Worm (Caenorhabditis elegans) whole organism, L1 larva: ENCODE measurements around the gene ZC178.2.

ENCODE experiments used
- C04F5.9 ChIP-seq: sonication (generic microtip); optimal IDR thresholded peaks from 2 replicates; lab custom pipeline; 2016; ENCODE audit warnings: missing genetic modification characterization, missing compliant biosample characterization
- C34B4.2 ChIP-seq: sonication (generic microtip); optimal IDR thresholded peaks from 2 replicates; lab custom pipeline; 2017; ENCODE audit warnings: mild to moderate bottlenecking, missing genetic modification characterization, missing compliant biosample characterization
- F16B12.6 ChIP-seq: fragments of 150-350 bp; optimal IDR thresholded peaks from 2 replicates; lab custom pipeline; 2014; ENCODE audit warnings: missing biosample characterization, missing genetic modification characterization
- ama-1 ChIP-seq: fragments of 150-350 bp; optimal IDR thresholded peaks from 2 replicates; lab custom pipeline; 2014
- blmp-1 ChIP-seq: fragments of 150-350 bp; optimal IDR thresholded peaks from 2 replicates; lab custom pipeline; 2014; ENCODE audit warnings: missing biosample characterization, missing genetic modification characterization
- ceh-8 ChIP-seq: fragments of 200-800 bp; sonication (Bioruptor generic); optimal IDR thresholded peaks from 2 replicates; lab custom pipeline; 2018; ENCODE audit warnings: mild to moderate bottlenecking, missing genetic modification characterization, moderate library complexity, missing compliant biosample characterization
- dpl-1 ChIP-seq, 3 experiments: fragments of 150-350 bp in 2 of 3; sonication (generic microtip) in 1 of 3; optimal IDR thresholded peaks; 2 replicates each; lab custom pipeline; 2014 to 2017; ENCODE audit warnings: missing biosample characterization in 3 of 3, missing genetic modification characterization in 3 of 3, missing genetic modification reagents in 3 of 3
- dsc-1 ChIP-seq: sonication (generic microtip); optimal IDR thresholded peaks from 2 replicates; lab custom pipeline; 2016; ENCODE audit warnings: mild to moderate bottlenecking, missing genetic modification characterization, missing compliant biosample characterization
- efl-1 ChIP-seq, 4 experiments: fragments of 150-350 bp; optimal IDR thresholded peaks in 3 of 4; peaks in 1 of 4; 1 replicate in 1 of 4; 2 replicates in 3 of 4; lab custom pipeline; 2014; ENCODE audit warnings: missing biosample characterization in 2 of 4, missing genetic modification characterization in 2 of 4, missing genetic modification reagents in 2 of 4
- efl-3 ChIP-seq: fragments of 200-800 bp; sonication (Bioruptor generic); optimal IDR thresholded peaks from 2 replicates; lab custom pipeline; 2018; ENCODE audit warnings: mild to moderate bottlenecking, missing genetic modification characterization, missing compliant biosample characterization
- elt-2 ChIP-seq: sonication (generic microtip); optimal IDR thresholded peaks from 2 replicates; lab custom pipeline; 2016; ENCODE audit warnings: missing genetic modification characterization, mild to moderate bottlenecking, inconsistent platforms, missing compliant biosample characterization, missing genetic modification reagents
- ets-5 ChIP-seq: fragments of 200-800 bp; sonication (Bioruptor generic); IDR thresholded peaks from 2 replicates; pipeline ENCODE4 v1.3.6; 2022; ENCODE audit warnings: missing genetic modification characterization, missing compliant biosample characterization
- fkh-8 ChIP-seq: sonication (generic microtip); optimal IDR thresholded peaks from 2 replicates; lab custom pipeline; 2016; ENCODE audit warnings: mild to moderate bottlenecking, missing genetic modification characterization, missing compliant biosample characterization
- isw-1 ChIP-seq: fragments of 200-800 bp; sonication (Bioruptor generic); IDR thresholded peaks from 2 replicates; pipeline ENCODE4 v1.3.6; 2022; ENCODE audit warnings: missing genetic modification characterization, missing compliant biosample characterization
- lin-13 ChIP-seq: fragments of 150-350 bp; optimal IDR thresholded peaks from 2 replicates; lab custom pipeline; 2014; ENCODE audit warnings: missing biosample characterization, missing genetic modification reagents, missing genetic modification characterization
- lin-14 ChIP-seq: fragments of 200-800 bp; sonication (Bioruptor generic); optimal IDR thresholded peaks from 2 replicates; lab custom pipeline; 2018; ENCODE audit warnings: mild to moderate bottlenecking, missing genetic modification characterization, moderate library complexity, missing compliant biosample characterization
- lin-35 ChIP-seq, 2 experiments: fragments of 150-350 bp; optimal IDR thresholded peaks; 2 replicates each; lab custom pipeline; 2014; ENCODE audit warnings: missing biosample characterization in 2 of 2, missing genetic modification characterization in 2 of 2, missing genetic modification reagents in 2 of 2
- mdl-1 ChIP-seq, 2 experiments: fragments of 150-350 bp; optimal IDR thresholded peaks; 2 replicates each; lab custom pipeline; 2014 to 2017; ENCODE audit warnings: missing biosample characterization in 2 of 2, missing genetic modification characterization in 2 of 2, inconsistent platforms in 1 of 2
- mep-1 ChIP-seq: fragments of 150-350 bp; optimal IDR thresholded peaks from 2 replicates; lab custom pipeline; 2014; ENCODE audit warnings: missing biosample characterization, missing genetic modification characterization
- nhr-12 ChIP-seq: sonication (generic microtip); optimal IDR thresholded peaks from 2 replicates; lab custom pipeline; 2017; ENCODE audit warnings: missing biosample characterization, missing genetic modification characterization
- nhr-28 ChIP-seq: fragments of 150-350 bp; optimal IDR thresholded peaks from 2 replicates; lab custom pipeline; 2014; ENCODE audit warnings: missing biosample characterization, missing genetic modification characterization
- nhr-47 ChIP-seq: sonication (generic microtip); optimal IDR thresholded peaks from 2 replicates; lab custom pipeline; 2016; ENCODE audit warnings: mild to moderate bottlenecking, missing genetic modification characterization, moderate library complexity, missing compliant biosample characterization
- nhr-71 ChIP-seq: sonication (generic microtip); optimal IDR thresholded peaks from 2 replicates; lab custom pipeline; 2016; ENCODE audit warnings: mild to moderate bottlenecking, missing genetic modification characterization, moderate library complexity, missing compliant biosample characterization
- nhr-76 ChIP-seq: sonication (generic microtip); optimal IDR thresholded peaks from 2 replicates; lab custom pipeline; 2017; ENCODE audit warnings: missing biosample characterization, missing genetic modification characterization
- nhr-90 ChIP-seq: sonication (generic microtip); optimal IDR thresholded peaks from 2 replicates; lab custom pipeline; 2016; ENCODE audit warnings: mild to moderate bottlenecking, missing genetic modification characterization, missing compliant biosample characterization; ENCODE audit not compliant: poor library complexity
- pag-3 ChIP-seq: sonication (generic microtip); optimal IDR thresholded peaks from 2 replicates; lab custom pipeline; 2017; ENCODE audit warnings: missing genetic modification characterization, mild to moderate bottlenecking, missing compliant biosample characterization, antibody characterized with exemption, borderline replicate concordance; ENCODE audit not compliant: insufficient read depth
- pax-3 ChIP-seq: fragments of 200-800 bp; sonication (Bioruptor generic); optimal IDR thresholded peaks from 2 replicates; lab custom pipeline; 2018; ENCODE audit warnings: mild to moderate bottlenecking, missing genetic modification characterization, moderate library complexity, missing compliant biosample characterization
- pqm-1 ChIP-seq: sonication (generic microtip); optimal IDR thresholded peaks from 3 replicates; lab custom pipeline; 2017; ENCODE audit warnings: missing biosample characterization, missing genetic modification characterization
- snpc-4 ChIP-seq: fragments of 150-350 bp; optimal IDR thresholded peaks from 2 replicates; lab custom pipeline; 2014; ENCODE audit warnings: missing biosample characterization, missing genetic modification characterization
- sox-4 ChIP-seq: sonication (generic microtip); optimal IDR thresholded peaks from 2 replicates; lab custom pipeline; 2016; ENCODE audit warnings: missing genetic modification characterization, missing compliant biosample characterization
- sptf-1 ChIP-seq: fragments of 150-350 bp; optimal IDR thresholded peaks from 2 replicates; lab custom pipeline; 2014; ENCODE audit warnings: missing biosample characterization, missing genetic modification characterization
- tlp-1 ChIP-seq: fragments of 150-350 bp; optimal IDR thresholded peaks from 2 replicates; lab custom pipeline; 2014; ENCODE audit warnings: missing biosample characterization, missing genetic modification characterization
- unc-62 ChIP-seq: fragments of 150-350 bp; optimal IDR thresholded peaks from 2 replicates; lab custom pipeline; 2014; ENCODE audit warnings: missing biosample characterization, missing genetic modification reagents, missing genetic modification characterization
- unc-86 ChIP-seq: sonication (generic microtip); optimal IDR thresholded peaks from 2 replicates; lab custom pipeline; 2016; ENCODE audit warnings: missing genetic modification characterization, missing compliant biosample characterization
- vab-15 ChIP-seq: sonication (generic microtip); optimal IDR thresholded peaks from 2 replicates; lab custom pipeline; 2017; ENCODE audit warnings: missing genotype, mild to moderate bottlenecking, missing genetic modification characterization, missing compliant biosample characterization
- zag-1 ChIP-seq: fragments of 150-350 bp; optimal IDR thresholded peaks from 2 replicates; lab custom pipeline; 2014; ENCODE audit warnings: missing biosample characterization, missing genetic modification characterization

ZC178.2 gene

ce11 chrV:8682719-8683118, 29.1 kb downstream of the ZC178.2 start, which contains the start of gene cln-3.3:
cln-3.3 (plus strand) TSS chrV:8683052.
- TF ChIP-seq lin-35 (GFP tag; optimal IDR thresholded peaks at IDR 0.05; lab: Kevin White, UChicago) (peak in 1 of 2 experiments; percentile 25), elt-2 (peak; percentile 61), pag-3 (tag; lab: Kevin White, UChicago) (no peak), mdl-1 (tag; optimal IDR thresholded peaks at IDR 0.05; lab: Kevin White, UChicago) (peak in 1 of 2 experiments; percentile 28), unc-62 (GFP tag; lab: Kevin White, UChicago) (no peak), C34B4.2 (tag; lab: Kevin White, UChicago) (no peak), efl-1 (optimal IDR thresholded peaks at IDR 0.05; lab: Kevin White, UChicago) (no peak), efl-1 (GFP tag; optimal IDR thresholded peaks at IDR 0.05 in 1 of 2; lab: Kevin White, UChicago) (peak in 1 of 2 experiments; percentile 81), dsc-1 (tag; lab: Kevin White, UChicago) (no peak), sptf-1 (no peak), zag-1 (tag; lab: Kevin White, UChicago) (no peak), blmp-1 (tag; lab: Kevin White, UChicago) (no peak), ets-5 (GFP tag; lab: Robert Waterston, UW) (no peak)
- TF ChIP-seq, all 84 proteins: peak for 4

- no peak for TF ChIP-seq lin-14
- no peak for TF ChIP-seq vab-15 (tag; lab: Kevin White, UChicago)
- no peak for TF ChIP-seq sptf-1
- TF ChIP-seq snpc-4 = no peak
- TF ChIP-seq nhr-12 (tag; lab: Kevin White, UChicago) = no peak
- TF ChIP-seq fkh-8 (tag; lab: Kevin White, UChicago) = no peak
- peak; percentile 16 for TF ChIP-seq nhr-71 (tag; lab: Kevin White, UChicago)
- TF ChIP-seq nhr-47 = no peak
- TF ChIP-seq blmp-1 (tag; lab: Kevin White, UChicago) = no peak
- no peak for TF ChIP-seq ama-1 (lab: Kevin White, UChicago)
- no peak for TF ChIP-seq efl-3
- no peak for TF ChIP-seq sox-4
- TF ChIP-seq mep-1 = no peak
- TF ChIP-seq mdl-1 (tag; optimal IDR thresholded peaks at IDR 0.05; lab: Kevin White, UChicago) = no peak
- peak; percentile 90 for TF ChIP-seq ceh-8 (GFP tag; lab: Kevin White, UChicago)
- no peak for TF ChIP-seq C04F5.9 (tag; lab: Kevin White, UChicago)
These were observed 30.8 kb downstream of the ZC178.2 start, which contains the start of gene ZC190.2 for ce11 chrV:8681050-8681449. ZC190.2 (plus strand) TSS chrV:8681350.

ce11 chrV:8677193-8677592, 34.6 kb downstream of the ZC178.2 start, which contains the start of gene ZC190.6:
ZC190.6 (minus strand) TSS chrV:8677293.
- no peak for TF ChIP-seq F16B12.6
- no peak for TF ChIP-seq tlp-1
- TF ChIP-seq nhr-90 = no peak

- TF ChIP-seq nhr-28 = no peak
- no peak for TF ChIP-seq nhr-76
- TF ChIP-seq isw-1 (GFP tag; lab: Robert Waterston, UW) = no peak
- TF ChIP-seq zag-1 (tag; lab: Kevin White, UChicago) = no peak
- no peak for TF ChIP-seq dpl-1 (GFP tag; optimal IDR thresholded peaks at IDR 0.05; lab: Kevin White, UChicago)
- TF ChIP-seq fkh-8 (tag; lab: Kevin White, UChicago) = peak; percentile 18
- TF ChIP-seq unc-86 = no peak
- peak; percentile 15 for TF ChIP-seq pax-3 (tag; lab: Kevin White, UChicago)
- no peak for TF ChIP-seq pqm-1
- no peak for TF ChIP-seq lin-13 (GFP tag; lab: Kevin White, UChicago)
- TF ChIP-seq efl-1 (optimal IDR thresholded peaks at IDR 0.05; lab: Kevin White, UChicago) = no peak
- TF ChIP-seq efl-1 (GFP tag; optimal IDR thresholded peaks at IDR 0.05 in 1 of 2; lab: Kevin White, UChicago) = peak in 1 of 2 experiments; percentile 79
- no peak for TF ChIP-seq lin-14
- no peak for TF ChIP-seq mdl-1 (tag; optimal IDR thresholded peaks at IDR 0.05; lab: Kevin White, UChicago)
These were observed 38.3 kb downstream of the ZC178.2 start, which contains the start of gene ZC190.5 for ce11 chrV:8673498-8673897. ZC190.5 (minus strand) TSS chrV:8673598.
